ENCODE assay signal across 5 worm cellular contexts in genomic region chrIII:748782-749181, ce11.
TF ChIP-seq lines count a peak whose summit lies in the region.

No protein-coding gene starts in this region.

TF ChIP-seq in whole organism, L1 larva, 84 proteins besides CTCF, POLR2A, EP300 and RAD21:
- TF ChIP-seq blmp-1 (tag; optimal IDR thresholded peaks at IDR 0.05; lab: Kevin White, UChicago): peak; percentile 88
- peak; percentile 18 for TF ChIP-seq snu-23 (GFP tag; optimal IDR thresholded peaks at IDR 0.05; lab: Kevin White, UChicago)
- TF ChIP-seq swsn-7 (tag; optimal IDR thresholded peaks at IDR 0.05; lab: Kevin White, UChicago): no peak
- peak; percentile 34 for TF ChIP-seq lin-14 (GFP tag; optimal IDR thresholded peaks at IDR 0.05; lab: Kevin White, UChicago)
- peak; percentile 2 for TF ChIP-seq nhr-85 (tag; lab: Kevin White, UChicago)
- no peak for TF ChIP-seq rnt-1 (tag; optimal IDR thresholded peaks at IDR 0.05; lab: Kevin White, UChicago)
- TF ChIP-seq sptf-1 (tag; optimal IDR thresholded peaks at IDR 0.05; lab: Kevin White, UChicago): no peak
- peak in 1 of 6 experiments; percentile 34 for TF ChIP-seq elt-3 (tag; optimal IDR thresholded peaks at IDR 0.05; lab: Kevin White, UChicago)
- no peak for TF ChIP-seq skn-1 (tag; optimal IDR thresholded peaks at IDR 0.05; lab: Kevin White, UChicago)
TF ChIP-seq in whole organism, L1 larva: peak in this region for 5.

TF ChIP-seq in whole organism, L2 larva, 48 proteins besides CTCF, POLR2A, EP300 and RAD21:
- TF ChIP-seq nhr-77 (tag; optimal IDR thresholded peaks at IDR 0.05; lab: Kevin White, UChicago) (no peak), Y55F3AM.14 (GFP tag; optimal IDR thresholded peaks at IDR 0.05; lab: Kevin White, UChicago) (no peak), ztf-11 (tag; optimal IDR thresholded peaks at IDR 0.05; lab: Kevin White, UChicago) (no peak), fos-1 (tag; optimal IDR thresholded peaks at IDR 0.05; lab: Kevin White, UChicago) (peak; percentile 0)
TF ChIP-seq in whole organism, L2 larva: peak in this region for 1.

TF ChIP-seq in whole organism, L3 larva, 47 proteins besides CTCF, POLR2A, EP300 and RAD21:
- peak in 1 of 3 experiments; percentile 13 for TF ChIP-seq elt-3 (tag; optimal IDR thresholded peaks at IDR 0.05; lab: Kevin White, UChicago)
- no peak for TF ChIP-seq ZK546.5 (tag; optimal IDR thresholded peaks at IDR 0.05; lab: Kevin White, UChicago)
- no peak for TF ChIP-seq lsy-12 (tag; optimal IDR thresholded peaks at IDR 0.05; lab: Kevin White, UChicago)
- TF ChIP-seq ama-1 (optimal IDR thresholded peaks at IDR 0.05; lab: Kevin White, UChicago): no peak
- no peak for TF ChIP-seq ceh-28 (tag; optimal IDR thresholded peaks at IDR 0.05; lab: Kevin White, UChicago)
- TF ChIP-seq skn-1 (tag; optimal IDR thresholded peaks at IDR 0.05; lab: Kevin White, UChicago): no peak
- TF ChIP-seq pha-4 (tag; optimal IDR thresholded peaks at IDR 0.05; lab: Kevin White, UChicago): no peak
- no peak for TF ChIP-seq nhr-28 (tag; optimal IDR thresholded peaks at IDR 0.05; lab: Kevin White, UChicago)
- TF ChIP-seq zag-1 (tag; optimal IDR thresholded peaks at IDR 0.05; lab: Kevin White, UChicago): no peak
- TF ChIP-seq hmg-11 (tag; optimal IDR thresholded peaks at IDR 0.05; lab: Kevin White, UChicago): no peak
- TF ChIP-seq nhr-11 (tag; optimal IDR thresholded peaks at IDR 0.05; lab: Kevin White, UChicago): no peak
- TF ChIP-seq nhr-23 (tag; optimal IDR thresholded peaks at IDR 0.05; lab: Kevin White, UChicago): peak; percentile 7
- TF ChIP-seq R02D3.7 (tag; optimal IDR thresholded peaks at IDR 0.05; lab: Kevin White, UChicago): no peak

TF ChIP-seq in whole organism, L4 larva, 104 proteins besides CTCF, POLR2A, EP300 and RAD21:
- TF ChIP-seq mxl-3 (GFP tag; optimal IDR thresholded peaks at IDR 0.05; lab: Kevin White, UChicago): peak; percentile 23
- TF ChIP-seq mdl-1 (tag; optimal IDR thresholded peaks at IDR 0.05; lab: Kevin White, UChicago): no peak
- peak in 1 of 2 experiments; percentile 81 for TF ChIP-seq unc-62 (GFP tag; optimal IDR thresholded peaks at IDR 0.05 in 1 of 2; lab: Kevin White, UChicago)
- TF ChIP-seq unc-62 (tag; optimal IDR thresholded peaks at IDR 0.05; lab: Kevin White, UChicago): no peak
- TF ChIP-seq F37D6.2 (tag; optimal IDR thresholded peaks at IDR 0.05; lab: Kevin White, UChicago): no peak
- TF ChIP-seq nhr-28 (tag; optimal IDR thresholded peaks at IDR 0.05; lab: Kevin White, UChicago): peak; percentile 6
- TF ChIP-seq Y48G9A.11 (GFP tag; IDR thresholded peaks at IDR 0.05; lab: Robert Waterston, UW): no peak
- no peak for TF ChIP-seq hif-1 (tag; optimal IDR thresholded peaks at IDR 0.05; lab: Kevin White, UChicago)
- TF ChIP-seq dpl-1 (GFP tag; optimal IDR thresholded peaks at IDR 0.05; lab: Kevin White, UChicago): no peak
- no peak for TF ChIP-seq F10B5.3 (tag; optimal IDR thresholded peaks at IDR 0.05; lab: Kevin White, UChicago)

TF ChIP-seq in whole organism, late embryonic, 69 proteins besides CTCF, POLR2A, EP300 and RAD21:
- TF ChIP-seq nhr-11 (tag; optimal IDR thresholded peaks at IDR 0.05; lab: Kevin White, UChicago) (no peak), pha-2 (tag; optimal IDR thresholded peaks at IDR 0.05; lab: Kevin White, UChicago) (no peak), elt-2 (tag; optimal IDR thresholded peaks at IDR 0.05; lab: Kevin White, UChicago) (peak; percentile 41)

Comparison
In these comparisons a context has a peak if more than half of its experiments do, and no peak if none do; other contexts are left out.
1. Of the 29 proteins assayed by ChIP-seq in both whole organism, L4 larva and whole organism, L1 larva: peak only in whole organism, L4 larva: nhr-28; only in whole organism, L1 larva: none; in both: none; in neither: 27; mixed calls (peak in some experiments, not most) for 1.